Fruit fly (Drosophila melanogaster) whole organism: ENCODE results near the gene Or83a.

ENCODE experiments used
- CG8478 ChIP-seq: fragments of >200 bp; optimal IDR thresholded peaks from 2 replicates; lab custom pipeline; 2018; ENCODE audit warnings: inconsistent platforms
- Dll ChIP-seq: fragments of >200 bp; optimal IDR thresholded peaks from 2 replicates; lab custom pipeline; 2017
- EcR ChIP-seq, 2 experiments: fragments of >200 bp; optimal IDR thresholded peaks; 2 replicates each; lab custom pipeline; 2017; ENCODE audit warnings: missing biosample characterization in 2 of 2, missing genetic modification characterization in 2 of 2, missing genetic modification reagents in 2 of 2
- pan ChIP-seq: fragments of >200 bp; optimal IDR thresholded peaks from 2 replicates; lab custom pipeline; 2017
- psq ChIP-seq: fragments of >200 bp; optimal IDR thresholded peaks from 2 replicates; lab custom pipeline; 2017
- usp ChIP-seq: fragments of >200 bp; optimal IDR thresholded peaks from 2 replicates; lab custom pipeline; 2017; ENCODE audit warnings: missing biosample characterization, missing genetic modification characterization, mixed read lengths

Gene Or83a

dm6 chr3R:5367512-5368169, 31.4 kb downstream of the Or83a start:
- no peak for TF ChIP-seq pan (lab: Kevin White, UChicago)
- TF ChIP-seq usp (GFP tag; lab: Kevin White, UChicago), result no peak
- no peak for TF ChIP-seq EcR (GFP tag; optimal IDR thresholded peaks at IDR 0.05; lab: Kevin White, UChicago)
- no peak for TF ChIP-seq Dll
- no peak for TF ChIP-seq CG8478
- no peak for TF ChIP-seq psq

dm6 chr3R:5364539-5365273, 34.3 kb downstream of the Or83a start:
- TF ChIP-seq psq (no peak), usp (GFP tag; lab: Kevin White, UChicago) (no peak), CG8478 (no peak), EcR (GFP tag; optimal IDR thresholded peaks at IDR 0.05; lab: Kevin White, UChicago) (no peak), pan (lab: Kevin White, UChicago) (no peak), Dll (no peak)

- TF ChIP-seq EcR (GFP tag; optimal IDR thresholded peaks at IDR 0.05; lab: Kevin White, UChicago) (no peak), usp (GFP tag; lab: Kevin White, UChicago) (no peak), psq (no peak), Dll (no peak), CG8478 (no peak), pan (lab: Kevin White, UChicago) (no peak)
These were observed 35.6 kb downstream of the Or83a start for dm6 chr3R:5363412-5363811.

- TF ChIP-seq pan (lab: Kevin White, UChicago) (no peak), usp (GFP tag; lab: Kevin White, UChicago) (no peak), CG8478 (no peak), EcR (GFP tag; optimal IDR thresholded peaks at IDR 0.05; lab: Kevin White, UChicago) (no peak), psq (no peak), Dll (no peak)
These were observed 37.2 kb downstream of the Or83a start for dm6 chr3R:5361681-5362319.

- TF ChIP-seq Dll (no peak), usp (GFP tag; lab: Kevin White, UChicago) (no peak), pan (lab: Kevin White, UChicago) (no peak), CG8478 (no peak), EcR (GFP tag; optimal IDR thresholded peaks at IDR 0.05; lab: Kevin White, UChicago) (no peak), psq (no peak)
These were observed 41.0 kb downstream of the Or83a start, which contains the start of gene Prosbeta7 for dm6 chr3R:5357935-5358414. Prosbeta7 (minus strand) TSS chr3R:5358364.

- no peak for TF ChIP-seq usp (GFP tag; lab: Kevin White, UChicago)
These were observed 43.9 kb downstream of the Or83a start for dm6 chr3R:5355135-5355493.

DNA sequence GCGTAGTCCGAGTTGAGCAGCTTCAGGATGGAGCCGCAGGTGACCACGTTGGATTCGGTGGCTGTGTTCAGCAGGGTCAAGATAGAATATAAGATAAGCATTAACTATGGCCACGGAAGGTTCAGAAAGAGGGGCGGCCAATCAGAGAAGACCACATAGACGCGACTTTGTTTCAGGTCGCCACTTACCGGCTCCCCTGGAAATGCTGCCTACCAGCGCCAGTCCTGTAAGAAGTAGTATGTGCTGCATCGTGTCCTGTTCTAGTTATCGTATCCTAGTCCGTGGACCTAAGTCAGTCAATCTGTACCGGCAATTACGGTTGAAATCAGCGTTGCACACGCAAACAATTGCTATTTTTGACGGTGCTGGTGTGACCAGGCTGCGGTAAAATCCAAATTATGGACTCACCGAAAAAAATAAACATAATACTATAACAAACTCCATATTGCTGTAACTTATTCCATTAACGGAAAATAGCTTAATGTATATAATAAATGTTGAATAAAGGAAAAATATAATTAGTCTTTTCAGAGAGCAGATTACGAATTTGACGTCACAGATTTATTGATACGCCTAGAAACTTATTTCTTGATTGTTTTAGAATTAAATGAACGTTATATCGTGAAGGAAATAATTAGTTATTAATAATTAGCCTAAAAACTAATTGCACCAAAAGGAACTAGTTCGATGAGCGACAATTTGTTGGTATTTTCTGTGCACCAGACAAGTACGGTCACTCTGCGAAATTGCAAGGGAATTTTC, 44.4 kb downstream of the Or83a start, which contains the start of the genes CG11999 and CG1161:
Gene CG11999 (minus strand): TSS at position 375 of the 762 bp plus-strand sequence.
Gene CG1161 (plus strand): TSS at position 720 of the 762 bp plus-strand sequence.
- no peak for TF ChIP-seq usp (GFP tag; lab: Kevin White, UChicago)
- TF ChIP-seq pan (lab: Kevin White, UChicago), result no peak
- no peak for TF ChIP-seq EcR (GFP tag; optimal IDR thresholded peaks at IDR 0.05; lab: Kevin White, UChicago)
- TF ChIP-seq Dll, result no peak
- no peak for TF ChIP-seq psq
- no peak for TF ChIP-seq CG8478

DNA sequence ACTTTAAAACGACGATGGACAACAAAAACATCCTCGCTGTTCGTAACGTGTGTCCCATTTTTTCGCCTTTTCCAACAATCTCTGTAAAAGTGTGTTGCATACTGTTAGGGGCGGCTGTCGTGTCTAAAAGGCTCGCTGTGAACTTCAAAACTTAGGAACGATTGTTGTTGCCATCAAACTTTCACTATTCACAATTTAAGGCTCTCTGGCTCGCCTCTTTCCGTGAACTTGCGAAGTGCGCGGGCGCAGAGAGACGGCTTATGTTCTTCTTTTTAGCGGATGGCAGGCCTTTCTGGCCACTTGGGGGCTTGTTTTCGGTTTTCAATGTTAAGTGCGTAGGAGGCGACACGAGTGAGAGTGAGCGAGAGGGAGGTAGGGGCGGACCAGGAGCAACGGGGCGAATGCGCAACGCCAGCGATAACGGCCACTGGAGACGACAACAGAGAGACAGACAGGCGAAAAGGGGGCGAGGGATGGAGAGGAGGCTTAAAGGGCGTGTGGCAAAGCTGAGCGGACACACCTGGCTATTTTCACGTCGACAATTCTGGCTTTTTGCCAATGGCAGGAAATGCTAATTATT, 48.5 kb downstream of the Or83a start, which contains the start of gene mtd:
Gene mtd (minus strand): TSS at position 51 of the 580 bp plus-strand sequence.
- no peak for TF ChIP-seq usp (GFP tag; lab: Kevin White, UChicago)
- no peak for TF ChIP-seq pan (lab: Kevin White, UChicago)
- no peak for TF ChIP-seq Dll
- TF ChIP-seq psq, result no peak
- TF ChIP-seq EcR (GFP tag; optimal IDR thresholded peaks at IDR 0.05; lab: Kevin White, UChicago), result no peak
- TF ChIP-seq CG8478, result no peak
